Worm (Caenorhabditis elegans) whole organism, L4 larva: ENCODE results near the gene C05D11.5.

Experiments
- D1046.2 ChIP-seq: fragments of 200-800 bp; sonication (Bioruptor generic); IDR thresholded peaks from 2 replicates; pipeline ENCODE4 v1.3.6; 2022; ENCODE audit warnings: missing genetic modification characterization, missing compliant biosample characterization
- F26F4.8 ChIP-seq: fragments of 200-800 bp; sonication (Bioruptor generic); conservative IDR thresholded peaks from 2 replicates; pipeline ENCODE4 v1.3.6; 2022; ENCODE audit warnings: missing genetic modification characterization, missing compliant biosample characterization
- F49E8.2 ChIP-seq: sonication (generic microtip); optimal IDR thresholded peaks from 2 replicates; lab custom pipeline; 2016; ENCODE audit warnings: missing compliant biosample characterization, mild to moderate bottlenecking, missing genetic modification characterization, borderline replicate concordance
- Y5F2A.4 ChIP-seq: fragments of 200-800 bp; sonication (Bioruptor generic); optimal IDR thresholded peaks from 2 replicates; lab custom pipeline; 2018; ENCODE audit warnings: mild to moderate bottlenecking, missing genetic modification characterization, missing compliant biosample characterization
- ZK546.5 ChIP-seq, 2 experiments: sonication (generic microtip); optimal IDR thresholded peaks; 2 replicates each; lab custom pipeline; 2017; ENCODE audit warnings: missing biosample characterization in 2 of 2, missing genetic modification characterization in 2 of 2
- aly-2 ChIP-seq: sonication (generic microtip); optimal IDR thresholded peaks from 2 replicates; lab custom pipeline; 2018; ENCODE audit warnings: missing biosample characterization, missing genetic modification characterization
- ceh-20 ChIP-seq: fragments of 200-800 bp; sonication (Bioruptor generic); IDR thresholded peaks from 2 replicates; pipeline ENCODE4 v1.3.6; 2022; ENCODE audit warnings: missing genetic modification reagents, missing genetic modification characterization, missing compliant biosample characterization
- ceh-28 ChIP-seq: fragments of 150-350 bp; optimal IDR thresholded peaks from 2 replicates; lab custom pipeline; 2014; ENCODE audit warnings: missing biosample characterization, missing genetic modification reagents, missing genetic modification characterization
- ceh-62 ChIP-seq: sonication (generic microtip); optimal IDR thresholded peaks from 2 replicates; lab custom pipeline; 2017; ENCODE audit warnings: missing biosample characterization, missing genetic modification characterization
- ceh-82 ChIP-seq: sonication (generic microtip); optimal IDR thresholded peaks from 2 replicates; lab custom pipeline; 2017; ENCODE audit warnings: missing biosample characterization, missing genetic modification characterization
- ctbp-1 ChIP-seq: fragments of 200-800 bp; sonication (Bioruptor generic); IDR thresholded peaks from 2 replicates; pipeline ENCODE4 v1.3.6; 2022; ENCODE audit warnings: missing genetic modification reagents, missing genetic modification characterization, missing compliant biosample characterization
- daf-16 ChIP-seq, 3 experiments: sonication (generic microtip); optimal IDR thresholded peaks; 2 replicates each; lab custom pipeline; 2016 to 2017; ENCODE audit warnings: missing genetic modification characterization in 3 of 3, missing genetic modification reagents in 3 of 3, mild to moderate bottlenecking in 2 of 3, missing compliant biosample characterization in 2 of 3, missing biosample characterization in 1 of 3, moderate library complexity in 1 of 3
- daf-8 ChIP-seq: fragments of 200-800 bp; sonication (Bioruptor generic); IDR thresholded peaks from 2 replicates; pipeline ENCODE4 v1.3.6; 2022; ENCODE audit warnings: missing genetic modification characterization, missing compliant biosample characterization
- dmd-8 ChIP-seq: fragments of 200-800 bp; sonication (Bioruptor generic); IDR thresholded peaks from 2 replicates; pipeline ENCODE4 v1.3.6; 2022; ENCODE audit warnings: missing genetic modification characterization, missing compliant biosample characterization
- dpl-1 ChIP-seq: fragments of 150-350 bp; optimal IDR thresholded peaks from 2 replicates; lab custom pipeline; 2014; ENCODE audit warnings: missing biosample characterization, missing genetic modification reagents, missing genetic modification characterization
- fkh-10 ChIP-seq: fragments of 150-350 bp; optimal IDR thresholded peaks from 2 replicates; lab custom pipeline; 2014; ENCODE audit warnings: missing biosample characterization, missing genetic modification reagents, missing genetic modification characterization
- hif-1 ChIP-seq, 2 experiments: sonication (generic microtip); optimal IDR thresholded peaks; 2 replicates each; lab custom pipeline; 2016 to 2017; ENCODE audit warnings: missing compliant biosample characterization in 2 of 2, missing genetic modification characterization in 2 of 2, missing genetic modification reagents in 2 of 2, missing genotype in 2 of 2, mild to moderate bottlenecking in 1 of 2
- hlh-11 ChIP-seq: fragments of 200-800 bp; sonication (Bioruptor generic); optimal IDR thresholded peaks from 2 replicates; lab custom pipeline; 2018; ENCODE audit warnings: mild to moderate bottlenecking, missing genetic modification characterization, missing compliant biosample characterization
- hmg-1.1 ChIP-seq: fragments of 200-800 bp; sonication (Bioruptor generic); IDR thresholded peaks from 2 replicates; pipeline ENCODE4 v1.3.6; 2022; ENCODE audit warnings: missing genetic modification reagents, missing genetic modification characterization, missing compliant biosample characterization
- jun-1 ChIP-seq: fragments of 150-350 bp; optimal IDR thresholded peaks from 2 replicates; lab custom pipeline; 2014; ENCODE audit warnings: missing biosample characterization, missing genetic modification reagents, missing genetic modification characterization
- lim-7 ChIP-seq: fragments of 200-800 bp; sonication (Bioruptor generic); IDR thresholded peaks from 2 replicates; pipeline ENCODE4 v1.3.6; 2022; ENCODE audit warnings: missing genetic modification characterization, missing compliant biosample characterization
- lsy-2 ChIP-seq, 2 experiments: fragments of 150-350 bp in 1 of 2; sonication (generic microtip) in 1 of 2; optimal IDR thresholded peaks; 2 replicates each; lab custom pipeline; 2014 to 2017; ENCODE audit warnings: missing biosample characterization in 2 of 2, missing genetic modification characterization in 2 of 2
- madf-9 ChIP-seq: fragments of 200-800 bp; sonication (Bioruptor generic); conservative IDR thresholded peaks from 2 replicates; pipeline ENCODE4 v1.3.6; 2022; ENCODE audit warnings: missing genetic modification reagents, missing genetic modification characterization, missing compliant biosample characterization
- mdt-29 ChIP-seq: fragments of 200-800 bp; sonication (Bioruptor generic); IDR thresholded peaks from 2 replicates; pipeline ENCODE4 v1.3.6; 2022; ENCODE audit warnings: missing genetic modification reagents, missing genetic modification characterization, missing compliant biosample characterization
- mep-1 ChIP-seq: fragments of 150-350 bp; sonication (generic microtip); optimal IDR thresholded peaks from 3 replicates; lab custom pipeline; 2014; ENCODE audit warnings: missing biosample characterization, missing genetic modification characterization
- mes-2 ChIP-seq: sonication (generic microtip); optimal IDR thresholded peaks from 2 replicates; lab custom pipeline; 2016; ENCODE audit warnings: missing genotype, mild to moderate bottlenecking, missing genetic modification characterization, missing compliant biosample characterization; ENCODE audit not compliant: poor library complexity, severe bottlenecking
- nhr-111 ChIP-seq: fragments of 200-800 bp; sonication (Bioruptor generic); optimal IDR thresholded peaks from 2 replicates; lab custom pipeline; 2018; ENCODE audit warnings: mild to moderate bottlenecking, missing genetic modification characterization, missing compliant biosample characterization
- nhr-237 ChIP-seq: sonication (generic microtip); optimal IDR thresholded peaks from 2 replicates; lab custom pipeline; 2017; ENCODE audit warnings: missing biosample characterization, missing genetic modification characterization
- nhr-41 ChIP-seq: fragments of 200-800 bp; sonication (Bioruptor generic); IDR thresholded peaks from 2 replicates; pipeline ENCODE4 v1.3.6; 2022; ENCODE audit warnings: missing genetic modification reagents, missing genetic modification characterization, missing compliant biosample characterization
- nhr-42 ChIP-seq: fragments of 200-800 bp; sonication (Bioruptor generic); IDR thresholded peaks from 2 replicates; pipeline ENCODE4 v1.3.6; 2022; ENCODE audit warnings: missing genetic modification characterization, missing compliant biosample characterization
- nhr-76 ChIP-seq: fragments of 150-350 bp; optimal IDR thresholded peaks from 2 replicates; lab custom pipeline; 2014; ENCODE audit warnings: missing biosample characterization, missing genetic modification characterization
- sdz-12 ChIP-seq: fragments of 200-800 bp; sonication (Bioruptor generic); optimal IDR thresholded peaks from 2 replicates; lab custom pipeline; 2018; ENCODE audit warnings: mild to moderate bottlenecking, missing genetic modification characterization, missing compliant biosample characterization
- spr-3 ChIP-seq: fragments of 200-800 bp; sonication (Bioruptor generic); optimal IDR thresholded peaks from 2 replicates; lab custom pipeline; 2018; ENCODE audit warnings: mild to moderate bottlenecking, missing genetic modification characterization, missing compliant biosample characterization
- tag-97 ChIP-seq: fragments of 200-800 bp; sonication (Bioruptor generic); IDR thresholded peaks from 2 replicates; pipeline ENCODE4 v1.3.6; 2022; ENCODE audit warnings: missing genetic modification characterization, missing compliant biosample characterization
- unc-62 ChIP-seq, 3 experiments: fragments of 150-350 bp in 1 of 3; sonication (generic microtip); optimal IDR thresholded peaks in 2 of 3; peaks in 1 of 3; 1 replicate in 1 of 3; 2 replicates in 2 of 3; lab custom pipeline; 2014 to 2017; ENCODE audit warnings: missing biosample characterization in 3 of 3, missing genetic modification characterization in 3 of 3, missing genetic modification reagents in 3 of 3, missing genotype in 1 of 3
- vab-7 ChIP-seq: fragments of 200-800 bp; sonication (Bioruptor generic); IDR thresholded peaks from 2 replicates; pipeline ENCODE4 v1.3.6; 2022; ENCODE audit warnings: missing genetic modification reagents, missing genetic modification characterization, missing compliant biosample characterization
- zfp-3 ChIP-seq: fragments of 200-800 bp; sonication (Bioruptor generic); conservative IDR thresholded peaks from 2 replicates; pipeline ENCODE4 v1.3.6; 2022; ENCODE audit warnings: missing genetic modification reagents, missing genetic modification characterization, missing compliant biosample characterization
- zip-2 ChIP-seq: fragments of 150-350 bp; optimal IDR thresholded peaks from 2 replicates; lab custom pipeline; 2014; ENCODE audit warnings: missing biosample characterization, missing genetic modification characterization
- ztf-11 ChIP-seq: fragments of 150-350 bp; optimal IDR thresholded peaks from 2 replicates; lab custom pipeline; 2014; ENCODE audit warnings: missing biosample characterization, missing genetic modification characterization
- ztf-7 ChIP-seq: fragments of 150-350 bp; optimal IDR thresholded peaks from 2 replicates; lab custom pipeline; 2014; ENCODE audit warnings: missing biosample characterization, missing genetic modification characterization

C05D11.5 gene

ce11 chrIII:6373850-6374474 lies 37.9 kb downstream of the C05D11.5 start (continued):
- TF ChIP-seq dpl-1 (GFP tag; lab: Kevin White, UChicago) (no peak), D1046.2 (no peak), hif-1 (tag; optimal IDR thresholded peaks at IDR 0.05; lab: Kevin White, UChicago) (no peak), ceh-28 (tag; lab: Kevin White, UChicago) (no peak), daf-8 (GFP tag; lab: Robert Waterston, UW) (no peak), spr-3 (GFP tag; lab: Kevin White, UChicago) (no peak), zip-2 (tag; lab: Kevin White, UChicago) (no peak), F26F4.8 (no peak), nhr-41 (no peak), F49E8.2 (tag; lab: Kevin White, UChicago) (peak; percentile 94), dmd-8 (GFP tag; lab: Robert Waterston, UW) (0 out of 2 replicates have a peak, but pooled peaks have one; percentile 6), mes-2 (peak; percentile 28), ztf-11 (tag; lab: Kevin White, UChicago) (no peak), Y5F2A.4 (GFP tag; lab: Kevin White, UChicago) (no peak), fkh-10 (GFP tag; lab: Kevin White, UChicago) (no peak), tag-97 (GFP tag; lab: Robert Waterston, UW) (no peak), mep-1 (tag; lab: Kevin White, UChicago) (peak; percentile 33), ceh-82 (no peak), sdz-12 (GFP tag; lab: Kevin White, UChicago) (no peak), ctbp-1 (GFP tag; lab: Robert Waterston, UW) (peak; percentile 59; the same call in 1 of the 2 replicates)

DNA sequence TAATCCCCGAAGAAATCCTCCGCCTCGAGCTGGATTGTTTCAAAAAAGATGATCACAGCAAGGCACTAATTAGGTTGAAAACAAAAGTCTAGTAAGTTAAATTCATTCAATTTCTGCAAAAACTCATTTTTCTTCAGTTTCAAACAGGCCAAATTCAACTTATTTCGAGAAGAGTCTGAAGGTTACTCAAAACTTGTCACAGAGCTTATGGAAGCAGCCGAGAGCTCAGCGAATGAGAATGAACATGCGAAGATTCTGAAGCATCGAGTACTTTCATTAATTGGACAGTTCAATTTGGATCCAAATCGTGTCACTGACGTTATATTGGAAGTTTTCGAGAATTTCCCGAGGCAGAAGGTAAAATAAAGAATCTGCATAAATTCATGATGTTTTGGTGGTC lies 43.3 kb downstream of the C05D11.5 start:
- TF ChIP-seq ceh-20 (GFP tag; lab: Robert Waterston, UW): no peak
- no peak for TF ChIP-seq nhr-42
- TF ChIP-seq nhr-111 (GFP tag; lab: Kevin White, UChicago): no peak
- TF ChIP-seq ZK546.5 (tag; optimal IDR thresholded peaks at IDR 0.05; lab: Kevin White, UChicago): no peak
- TF ChIP-seq zfp-3 (GFP tag; lab: Robert Waterston, UW): no peak
- TF ChIP-seq nhr-237 (tag; lab: Kevin White, UChicago): no peak
- TF ChIP-seq madf-9: no peak
- TF ChIP-seq unc-62 (GFP tag; optimal IDR thresholded peaks at IDR 0.05 in 1 of 2; lab: Kevin White, UChicago): peak in 1 of 2 experiments; percentile 97
- TF ChIP-seq unc-62 (tag; optimal IDR thresholded peaks at IDR 0.05; lab: Kevin White, UChicago): no peak

DNA sequence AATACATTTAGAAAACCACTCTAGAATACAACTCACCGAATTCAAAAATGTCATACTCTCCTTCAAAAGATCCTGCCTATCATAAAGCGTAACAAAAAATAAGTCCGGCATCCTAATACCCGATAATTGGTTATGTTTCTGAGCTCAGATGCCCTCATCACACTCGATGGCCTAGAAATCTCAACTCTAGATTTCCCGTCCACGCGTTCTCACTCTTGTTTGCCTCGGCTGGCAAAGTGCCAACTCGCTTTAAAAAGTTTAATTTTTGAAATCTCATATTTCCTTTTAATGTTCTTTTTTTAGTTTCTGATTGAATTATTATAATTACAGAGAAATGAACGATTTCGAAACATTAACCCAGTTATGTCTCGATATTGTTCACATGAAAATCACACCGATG lies 44.1 kb downstream of the C05D11.5 start, which contains the start of the genes C56G2.15 and thoc-2:
C56G2.15 (minus strand) TSS at position 188 of the 400 bp plus-strand sequence.
thoc-2 (plus strand) TSS at position 331 of the 400 bp plus-strand sequence.
- TF ChIP-seq ctbp-1 (GFP tag; lab: Robert Waterston, UW) (no peak), nhr-76 (tag; lab: Kevin White, UChicago) (no peak), hmg-1.1 (no peak), daf-8 (GFP tag; lab: Robert Waterston, UW) (no peak), lim-7 (GFP tag; lab: Robert Waterston, UW) (no peak), ztf-11 (tag; lab: Kevin White, UChicago) (no peak), mdt-29 (GFP tag; lab: Robert Waterston, UW) (no peak), Y5F2A.4 (GFP tag; lab: Kevin White, UChicago) (no peak), mes-2 (peak; percentile 75), ZK546.5 (tag; optimal IDR thresholded peaks at IDR 0.05; lab: Kevin White, UChicago) (no peak), vab-7 (GFP tag; lab: Robert Waterston, UW) (no peak), nhr-111 (GFP tag; lab: Kevin White, UChicago) (no peak), aly-2 (tag; lab: Kevin White, UChicago) (no peak), hlh-11 (tag; lab: Kevin White, UChicago) (no peak), ceh-62 (tag; lab: Kevin White, UChicago) (no peak), hif-1 (tag; optimal IDR thresholded peaks at IDR 0.05; lab: Kevin White, UChicago) (peak in 1 of 2 experiments; percentile 7), daf-16 (GFP tag; optimal IDR thresholded peaks at IDR 0.05; lab: Kevin White, UChicago) (no peak), daf-16 (tag; optimal IDR thresholded peaks at IDR 0.05; lab: Kevin White, UChicago) (peak; percentile 8), jun-1 (tag; lab: Kevin White, UChicago) (no peak), mep-1 (tag; lab: Kevin White, UChicago) (peak; percentile 33), lsy-2 (tag; optimal IDR thresholded peaks at IDR 0.05; lab: Kevin White, UChicago) (peak in 1 of 2 experiments; percentile 68), ztf-7 (tag; lab: Kevin White, UChicago) (no peak)
